Fruit fly (Drosophila melanogaster) whole organism, wandering third instar larva: ENCODE data around the gene Pax.

Source experiments
- Abd-B ChIP-seq: fragments of >200 bp; optimal IDR thresholded peaks from 2 replicates; lab custom pipeline; 2017; ENCODE audit warnings: missing biosample characterization, missing genetic modification characterization
- Myc ChIP-seq: fragments of >200 bp; optimal IDR thresholded peaks from 2 replicates; lab custom pipeline; 2017
- br ChIP-seq: fragments of 200-800 bp; sonication (Bioruptor generic); optimal IDR thresholded peaks from 2 replicates; lab custom pipeline; 2016; ENCODE audit warnings: missing biosample characterization, missing genetic modification characterization
- brk ChIP-seq: fragments of 200-800 bp; sonication (Bioruptor generic); optimal IDR thresholded peaks from 2 replicates; lab custom pipeline; 2016; ENCODE audit warnings: missing biosample characterization, mild to moderate bottlenecking, missing genetic modification characterization
- fru ChIP-seq: fragments of 200-800 bp; sonication (Bioruptor generic); optimal IDR thresholded peaks from 3 replicates; lab custom pipeline; 2016; ENCODE audit warnings: missing biosample characterization, mild to moderate bottlenecking, missing genetic modification characterization
- h ChIP-seq: fragments of 200-800 bp; sonication (Bioruptor generic); optimal IDR thresholded peaks from 3 replicates; lab custom pipeline; 2016; ENCODE audit warnings: missing biosample characterization, mild to moderate bottlenecking, missing genetic modification characterization

- TF ChIP-seq Abd-B (GFP tag; lab: Kevin White, UChicago) (no peak), Myc (no peak), br (GFP tag; lab: Kevin White, UChicago) (no peak), fru (GFP tag; lab: Kevin White, UChicago) (no peak), h (no peak), brk (GFP tag; lab: Kevin White, UChicago) (no peak)
Observed at dm6 chr2L:19455209-19455608, 28.8 kb upstream of the Pax start.
